Fruit fly (Drosophila melanogaster): ENCODE data around the gene mRpS14.

mRpS14 gene

DNA sequence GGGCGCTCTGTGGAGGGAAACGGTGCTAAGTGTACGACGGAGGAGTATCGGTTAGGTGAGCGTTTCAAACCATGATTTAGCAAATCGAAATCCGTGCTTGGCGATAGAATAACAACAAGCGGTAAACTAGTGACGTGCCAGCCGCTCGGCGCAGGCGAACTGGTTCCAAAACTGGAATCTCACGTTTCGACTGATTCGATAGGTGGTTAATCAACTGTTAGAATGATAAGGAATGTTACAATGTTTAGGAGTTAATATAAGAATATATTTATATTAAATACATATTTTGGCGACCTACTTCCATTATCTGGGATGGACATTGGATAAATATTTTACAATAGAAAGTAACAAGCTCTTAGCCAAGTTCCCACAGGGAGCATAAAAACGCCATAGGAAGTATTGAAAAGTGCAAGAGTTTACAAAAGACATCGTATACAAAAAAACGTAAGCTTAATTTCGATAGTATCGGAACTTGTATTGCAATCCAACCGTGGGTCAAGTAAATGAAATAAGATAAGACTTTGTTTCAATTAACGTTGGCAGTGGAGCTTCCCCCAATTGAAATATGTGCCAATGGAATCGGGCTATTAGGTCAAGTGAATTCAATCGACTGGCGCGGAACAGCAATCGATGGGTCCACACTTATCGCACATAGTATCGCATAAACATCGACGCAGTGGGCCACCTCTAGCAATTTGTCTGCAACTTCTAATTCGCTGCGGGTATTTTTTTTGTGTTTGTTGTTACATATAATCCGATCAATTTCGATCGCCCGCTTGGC lies 15.0 kb upstream of the mRpS14 start, which contains the start of the genes ksh, CG14200 and Pfrx:
TSS of gene ksh (minus strand) at position 163 of the 781 bp plus-strand sequence.
TSS of gene CG14200 (plus strand) at position 676 of the 781 bp plus-strand sequence.
TSS of gene Pfrx (plus strand) at position 676 of the 781 bp plus-strand sequence.
- no peak for TF ChIP-seq noc (tag; optimal IDR thresholded peaks at IDR 0.05)

DNA sequence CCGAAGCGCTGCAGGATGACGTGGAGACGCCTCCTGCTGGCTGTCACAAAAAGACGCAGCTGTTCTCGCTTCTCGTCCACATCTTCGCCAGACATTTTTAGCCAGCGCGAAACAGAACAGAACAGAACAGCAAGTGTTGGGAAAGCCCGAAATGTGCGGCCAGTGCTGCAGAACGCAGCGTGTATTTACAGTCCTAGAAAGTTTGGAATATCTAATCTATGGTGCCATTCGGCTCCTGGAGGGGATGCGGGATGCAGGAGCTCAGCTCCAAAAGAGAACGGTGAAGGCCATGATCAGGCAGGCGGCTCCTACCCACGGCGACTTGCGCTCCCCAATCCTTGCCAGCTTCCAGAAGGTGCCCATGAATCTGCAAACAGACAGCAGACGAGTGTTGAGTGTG lies 14.2 kb upstream of the mRpS14 start, which contains the start of gene CG12204:
TSS of gene CG12204 (minus strand) at position 117 of the 400 bp plus-strand sequence.
- no peak for TF ChIP-seq noc (tag; optimal IDR thresholded peaks at IDR 0.05)

DNA sequence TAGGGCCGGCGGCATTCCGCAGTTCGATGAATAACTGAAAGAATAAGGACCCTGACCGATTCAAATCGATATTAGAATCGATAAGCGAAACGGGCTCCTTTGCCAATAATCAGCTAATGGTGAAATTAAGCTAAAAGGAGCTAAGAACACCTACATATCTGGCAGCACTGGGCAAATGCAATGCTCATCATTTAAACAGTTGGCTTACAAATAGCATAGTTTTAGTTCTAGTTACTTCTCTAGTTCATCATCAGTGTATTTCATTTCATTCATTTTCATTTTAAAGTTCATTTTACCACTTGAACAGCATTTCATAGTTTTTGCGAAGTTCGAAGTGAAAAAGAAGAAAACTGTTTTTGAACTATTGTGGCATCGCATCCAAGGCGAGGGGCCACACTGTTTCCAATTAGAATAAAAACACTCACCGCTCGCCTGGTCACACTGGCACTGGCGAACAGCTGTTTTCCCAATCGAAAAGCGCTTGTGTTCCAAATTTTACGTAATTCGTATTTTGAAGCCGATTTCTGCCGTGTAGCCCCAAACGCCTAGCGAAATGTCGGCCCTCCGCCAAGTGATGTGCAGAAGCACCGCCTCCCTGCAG lies 12.0 kb upstream of the mRpS14 start, which contains the start of the genes pcm and ND-18:
TSS of gene pcm (minus strand) at position 28 of the 601 bp plus-strand sequence.
TSS of gene ND-18 (plus strand) at position 438 of the 601 bp plus-strand sequence.
- no peak for TF ChIP-seq noc (tag; optimal IDR thresholded peaks at IDR 0.05)

DNA sequence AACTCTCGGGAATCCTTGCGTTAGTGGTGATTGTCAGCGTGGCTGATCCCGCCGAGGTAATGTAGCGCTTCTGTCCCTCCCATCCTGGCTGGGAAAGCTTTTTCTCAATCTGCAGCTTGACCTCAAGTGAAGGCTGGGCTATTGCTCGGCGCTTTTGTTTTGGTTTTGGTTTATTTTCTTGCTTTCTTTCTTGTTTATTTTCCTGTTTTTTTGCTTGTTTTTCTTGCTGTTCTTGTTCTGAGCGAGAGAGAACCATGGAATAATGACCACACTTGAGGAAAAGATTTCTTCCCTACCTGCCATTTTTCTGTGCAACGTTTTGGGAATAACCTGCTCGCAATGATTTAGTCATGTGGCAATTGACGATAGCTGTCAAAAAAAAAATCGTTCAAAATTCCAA lies 5.0 kb upstream of the mRpS14 start:
- TF ChIP-seq noc (tag; optimal IDR thresholded peaks at IDR 0.05), result no peak

DNA sequence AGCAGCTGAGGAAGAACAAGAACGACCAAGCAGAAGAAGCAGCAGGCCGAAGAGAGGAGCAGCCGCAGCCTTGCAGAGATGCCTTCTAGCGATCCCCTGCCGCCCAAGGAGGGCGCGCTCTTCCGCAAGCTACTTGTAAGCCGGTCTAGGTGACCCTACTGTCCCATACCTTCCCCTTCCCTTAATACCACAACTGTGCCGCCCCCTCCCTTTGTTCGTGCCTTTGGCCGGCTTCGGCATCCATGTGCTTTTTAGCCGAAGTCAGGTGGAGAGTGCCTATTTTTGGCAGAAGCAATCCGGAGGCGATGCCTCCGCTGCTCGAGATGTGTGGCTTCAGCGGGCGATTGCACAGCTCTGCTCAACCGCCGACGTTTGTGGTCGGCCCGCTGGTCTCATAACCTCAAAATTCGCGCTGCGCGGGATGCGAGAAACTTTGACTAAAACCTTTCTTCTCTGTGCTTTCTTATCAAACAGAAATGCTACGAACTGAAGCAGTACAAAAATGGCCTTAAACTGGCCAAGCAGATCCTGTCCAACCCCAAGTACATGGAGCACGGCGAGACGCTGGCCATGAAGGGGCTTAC lies 598 bp upstream of the mRpS14 start:
- no peak for TF ChIP-seq noc (tag; optimal IDR thresholded peaks at IDR 0.05)

DNA sequence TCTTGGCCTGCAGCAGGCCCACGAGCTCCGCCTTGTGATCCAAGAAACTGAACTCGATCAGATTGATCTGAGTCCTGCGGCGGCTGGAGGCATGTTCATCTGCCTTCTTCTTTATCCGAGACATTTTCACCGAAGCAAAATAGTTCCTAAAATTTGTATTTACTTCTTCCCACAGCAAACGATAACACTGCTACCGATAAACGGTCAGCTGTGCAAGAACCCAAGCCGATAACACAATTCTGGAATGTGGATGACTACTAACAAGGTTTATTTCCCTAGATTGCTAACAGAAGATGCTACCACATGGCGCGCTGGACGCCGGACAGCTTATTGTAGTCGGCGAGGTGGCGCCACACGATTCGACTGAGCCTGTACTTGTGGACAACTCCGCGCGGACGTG lies 904 bp downstream of the mRpS14 start, which contains the start of gene CG32533:
TSS of gene CG32533 (minus strand) at position 278 of the 400 bp plus-strand sequence.
- TF ChIP-seq noc (tag; optimal IDR thresholded peaks at IDR 0.05), result no peak

DNA sequence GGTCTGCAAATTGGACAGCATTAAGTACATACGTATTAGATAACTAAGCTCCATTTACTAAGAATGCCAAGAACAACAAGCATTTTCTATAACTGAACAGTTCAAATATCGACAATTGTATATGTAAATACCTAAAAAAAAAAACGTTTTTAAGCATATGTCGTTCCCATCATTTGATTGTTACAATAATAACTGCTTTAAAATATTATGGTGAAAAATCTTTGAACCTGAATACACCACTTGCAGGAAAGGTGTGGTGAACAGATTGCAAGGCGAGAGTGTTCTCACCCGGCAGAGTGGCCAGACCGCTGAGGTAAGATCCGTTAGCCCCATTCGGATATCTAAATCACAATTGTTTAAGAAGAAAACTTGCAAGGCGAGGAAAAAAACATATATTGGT lies 5.3 kb downstream of the mRpS14 start, which contains the start of gene narya:
TSS of gene narya (plus strand) at position 301 of the 400 bp plus-strand sequence.
- TF ChIP-seq noc (tag; optimal IDR thresholded peaks at IDR 0.05), result no peak

DNA sequence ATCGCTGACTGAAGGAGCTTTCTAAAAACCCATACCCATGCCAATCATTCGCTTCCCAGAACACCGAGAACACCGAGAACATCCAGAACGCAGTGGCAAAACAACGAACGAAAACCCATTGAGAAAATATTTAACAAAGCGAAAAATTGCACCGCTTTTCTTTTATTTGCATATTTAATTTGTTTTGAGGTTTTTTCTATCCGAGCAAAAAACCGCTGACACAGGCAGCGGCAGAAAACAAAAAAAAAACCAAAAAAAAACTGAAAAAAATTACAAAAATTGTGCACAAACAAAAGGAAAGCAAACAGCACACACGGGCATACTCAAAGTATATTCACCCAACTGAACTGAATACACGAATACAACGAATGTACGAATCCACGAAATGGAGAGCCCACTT lies 18.4 kb downstream of the mRpS14 start:
- no peak for TF ChIP-seq noc (tag; optimal IDR thresholded peaks at IDR 0.05)

DNA sequence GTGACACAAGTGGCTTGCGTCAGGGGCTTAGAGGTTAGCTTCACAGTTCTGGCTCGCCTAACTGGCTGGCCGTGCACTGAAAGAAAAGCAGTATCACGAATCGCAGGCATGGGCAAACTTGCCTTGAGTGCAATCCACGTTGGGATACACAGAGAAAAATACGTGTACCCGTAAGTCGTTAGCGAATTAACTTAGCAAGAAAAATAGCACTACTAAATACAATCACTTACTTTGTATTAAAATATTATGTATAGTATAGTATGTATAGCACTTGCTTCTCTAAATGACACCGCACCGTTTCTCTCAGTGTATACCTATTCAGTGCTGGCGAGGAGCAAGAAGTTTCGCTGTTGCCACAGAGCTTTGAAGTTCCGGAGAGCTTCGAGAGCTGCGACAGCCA lies 26.9 kb downstream of the mRpS14 start:
- no peak for TF ChIP-seq noc (tag; optimal IDR thresholded peaks at IDR 0.05)

DNA sequence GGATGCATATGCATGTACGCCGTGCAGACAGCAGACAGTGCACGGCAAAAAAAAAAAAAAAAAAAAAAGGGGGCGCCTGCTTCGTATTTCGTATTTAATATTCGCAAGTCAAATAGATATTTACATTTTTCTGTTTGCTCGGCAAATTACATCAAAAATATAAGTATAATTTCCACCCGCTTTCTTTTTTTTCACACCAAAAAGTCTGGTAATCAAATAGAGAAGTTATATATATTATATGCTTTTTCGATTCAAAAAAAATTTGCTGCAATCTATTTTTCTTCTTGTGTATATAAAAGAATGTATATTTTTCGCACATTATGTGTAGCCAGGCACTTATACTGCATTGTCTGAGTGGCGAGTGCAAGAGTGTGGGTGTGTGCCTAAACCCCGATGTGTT lies 31.7 kb downstream of the mRpS14 start:
- no peak for TF ChIP-seq noc (tag; optimal IDR thresholded peaks at IDR 0.05)

DNA sequence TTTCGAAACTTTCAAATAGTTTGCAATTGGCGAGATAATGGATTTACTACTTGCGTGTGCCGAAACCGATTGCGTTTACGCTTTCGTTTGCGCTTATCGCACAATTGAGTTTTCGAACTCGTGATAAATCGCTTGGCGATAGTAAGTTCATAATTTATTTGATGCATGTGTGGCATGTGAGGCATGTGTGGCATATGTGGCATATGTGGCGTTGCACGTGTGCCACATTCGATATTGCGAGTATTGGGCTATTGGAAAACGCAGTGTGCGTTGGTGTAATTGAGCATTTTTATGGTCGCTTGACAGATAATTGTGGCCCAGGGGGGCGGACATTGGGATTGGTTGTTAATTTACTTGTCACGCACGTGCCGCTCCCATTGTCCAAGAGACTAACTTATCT lies 46.3 kb downstream of the mRpS14 start:
- no peak for TF ChIP-seq noc (tag; optimal IDR thresholded peaks at IDR 0.05)

All from whole organism, larva.